Worm (Caenorhabditis elegans) whole organism, young adult: ENCODE results near the gene Y39E4A.1.

Experiments
- B0035.1 ChIP-seq: sonication (generic microtip); optimal IDR thresholded peaks from 2 replicates; lab custom pipeline; 2016; ENCODE audit warnings: missing genetic modification characterization, mild to moderate bottlenecking, missing compliant biosample characterization, missing genotype, missing genetic modification reagents
- F52B5.7 ChIP-seq: sonication (generic microtip); optimal IDR thresholded peaks from 2 replicates; lab custom pipeline; 2016; ENCODE audit warnings: mild to moderate bottlenecking, missing genetic modification characterization, missing compliant biosample characterization
- F57C9.4 ChIP-seq: sonication (generic microtip); optimal IDR thresholded peaks from 2 replicates; lab custom pipeline; 2017; ENCODE audit warnings: mild to moderate bottlenecking, missing genetic modification characterization, missing compliant biosample characterization
- Y53G8AR.9 ChIP-seq: fragments of 200-800 bp; sonication (Bioruptor generic); conservative IDR thresholded peaks from 2 replicates; pipeline ENCODE4 v1.3.6; 2022; ENCODE audit warnings: missing genetic modification reagents, missing genetic modification characterization, missing compliant biosample characterization
- Y95B8A.8 ChIP-seq: fragments of 200-800 bp; sonication (Bioruptor generic); IDR thresholded peaks from 2 replicates; pipeline ENCODE4 v1.3.6; 2022; ENCODE audit warnings: missing genetic modification reagents, missing genetic modification characterization, missing compliant biosample characterization
- attf-6 ChIP-seq: fragments of 200-800 bp; sonication (Bioruptor generic); IDR thresholded peaks from 2 replicates; pipeline ENCODE4 v1.3.6; 2022; ENCODE audit warnings: missing genetic modification reagents, missing genetic modification characterization, missing compliant biosample characterization
- cebp-1 ChIP-seq, 2 experiments: fragments of 200-800 bp in 1 of 2; sonication (Bioruptor generic) in 1 of 2; sonication (generic microtip) in 1 of 2; IDR thresholded peaks in 1 of 2; optimal IDR thresholded peaks in 1 of 2; 2 replicates each; pipeline versions ENCODE4 v1.3.6 to Lab custom; 2017 to 2022; ENCODE audit warnings: missing compliant biosample characterization in 2 of 2, missing genetic modification characterization in 2 of 2, mild to moderate bottlenecking in 1 of 2, missing genetic modification reagents in 1 of 2, moderate library complexity in 1 of 2
- ceh-27 ChIP-seq: fragments of 200-800 bp; sonication (Bioruptor generic); optimal IDR thresholded peaks from 2 replicates; lab custom pipeline; 2018; ENCODE audit warnings: mild to moderate bottlenecking, missing genetic modification characterization, moderate library complexity, missing compliant biosample characterization
- ceh-40 ChIP-seq: fragments of 200-800 bp; sonication (Bioruptor generic); IDR thresholded peaks from 2 replicates; pipeline ENCODE4 v1.3.6; 2022; ENCODE audit warnings: missing genetic modification characterization, missing compliant biosample characterization
- chd-7 ChIP-seq: sonication (generic microtip); optimal IDR thresholded peaks from 2 replicates; lab custom pipeline; 2016; ENCODE audit warnings: mild to moderate bottlenecking, missing genetic modification characterization, moderate library complexity, missing compliant biosample characterization
- dox-1 ChIP-seq: fragments of 200-800 bp; sonication (Bioruptor generic); IDR thresholded peaks from 2 replicates; pipeline ENCODE4 v1.3.6; 2022; ENCODE audit warnings: missing genetic modification reagents, missing genetic modification characterization, missing compliant biosample characterization
- egl-18 ChIP-seq: fragments of 200-800 bp; sonication (Bioruptor generic); IDR thresholded peaks from 2 replicates; pipeline ENCODE4 v1.3.6; 2022; ENCODE audit warnings: missing genetic modification reagents, missing genetic modification characterization, missing compliant biosample characterization
- egl-44 ChIP-seq: fragments of 200-800 bp; sonication (Bioruptor generic); IDR thresholded peaks from 2 replicates; pipeline ENCODE4 v1.3.6; 2022; ENCODE audit warnings: missing genetic modification reagents, missing genetic modification characterization, missing compliant biosample characterization
- fkh-3 ChIP-seq: sonication (generic microtip); optimal IDR thresholded peaks from 2 replicates; lab custom pipeline; 2016; ENCODE audit warnings: mild to moderate bottlenecking, missing genetic modification characterization, missing compliant biosample characterization
- him-1 ChIP-seq: sonication (generic microtip); optimal IDR thresholded peaks from 2 replicates; lab custom pipeline; 2016; ENCODE audit warnings: missing genotype, missing genetic modification reagents, missing genetic modification characterization, missing compliant biosample characterization
- hlh-26 ChIP-seq: fragments of 200-800 bp; sonication (Bioruptor generic); conservative IDR thresholded peaks from 2 replicates; pipeline ENCODE4 v1.3.6; 2022; ENCODE audit warnings: missing genetic modification reagents, missing genetic modification characterization, missing compliant biosample characterization
- hmg-20 ChIP-seq: fragments of 200-800 bp; sonication (Bioruptor generic); IDR thresholded peaks from 2 replicates; pipeline ENCODE4 v1.3.6; 2022; ENCODE audit warnings: missing genetic modification reagents, missing genetic modification characterization, missing compliant biosample characterization
- lin-26 ChIP-seq: fragments of 200-800 bp; sonication (Bioruptor generic); IDR thresholded peaks from 2 replicates; pipeline ENCODE4 v1.3.6; 2022; ENCODE audit warnings: missing genetic modification reagents, missing genetic modification characterization, missing compliant biosample characterization
- lin-35 ChIP-seq, 3 experiments: fragments of 150-350 bp in 2 of 3; sonication (generic microtip) in 1 of 3; optimal IDR thresholded peaks; 2 replicates each; lab custom pipeline; 2014 to 2018; ENCODE audit warnings: missing biosample characterization in 3 of 3, missing genetic modification characterization in 3 of 3, missing genetic modification reagents in 3 of 3
- mes-4 ChIP-seq: sonication (generic microtip); optimal IDR thresholded peaks from 2 replicates; lab custom pipeline; 2016; ENCODE audit warnings: missing genotype, missing genetic modification characterization, missing compliant biosample characterization
- nfyb-1 ChIP-seq: fragments of 200-800 bp; sonication (Bioruptor generic); IDR thresholded peaks from 2 replicates; pipeline ENCODE4 v1.3.6; 2022; ENCODE audit warnings: missing genetic modification reagents, missing genetic modification characterization, missing compliant biosample characterization
- nhr-120 ChIP-seq: fragments of 200-800 bp; sonication (Bioruptor generic); IDR thresholded peaks from 2 replicates; pipeline ENCODE4 v1.3.6; 2022; ENCODE audit warnings: missing genetic modification characterization, missing compliant biosample characterization
- nhr-80 ChIP-seq: sonication (generic microtip); optimal IDR thresholded peaks from 2 replicates; lab custom pipeline; 2016; ENCODE audit warnings: missing genetic modification characterization, missing compliant biosample characterization
- pha-4 ChIP-seq: fragments of 150-350 bp; sonication (generic microtip); optimal IDR thresholded peaks from 2 replicates; lab custom pipeline; 2014; ENCODE audit warnings: missing biosample characterization, missing genetic modification reagents, missing genetic modification characterization
- rcor-1 ChIP-seq: fragments of 200-800 bp; sonication (Bioruptor generic); IDR thresholded peaks from 2 replicates; pipeline ENCODE4 v1.3.6; 2022; ENCODE audit warnings: missing genetic modification reagents, missing genetic modification characterization, missing compliant biosample characterization
- repo-1 ChIP-seq: sonication (generic microtip); optimal IDR thresholded peaks from 2 replicates; lab custom pipeline; 2017; ENCODE audit warnings: mild to moderate bottlenecking, missing genetic modification characterization, missing compliant biosample characterization
- snpc-4 ChIP-seq, 5 experiments: fragments of 150-350 bp in 1 of 5; sonication (generic microtip) in 4 of 5; optimal IDR thresholded peaks; 2 replicates each; lab custom pipeline; 2014 to 2018; ENCODE audit warnings: missing genetic modification characterization in 5 of 5, missing biosample characterization in 3 of 5, antibody characterized with exemption in 2 of 5, mild to moderate bottlenecking in 2 of 5, missing compliant biosample characterization in 2 of 5, missing genotype in 2 of 5, moderate library complexity in 2 of 5, missing genetic modification reagents in 1 of 5
- tbp1 ChIP-seq: fragments of 200-800 bp; sonication (Bioruptor generic); optimal IDR thresholded peaks from 2 replicates; lab custom pipeline; 2018; ENCODE audit warnings: mild to moderate bottlenecking, missing genetic modification characterization, missing compliant biosample characterization
- zfh-2 ChIP-seq: fragments of 200-800 bp; sonication (Bioruptor generic); conservative IDR thresholded peaks from 2 replicates; pipeline ENCODE4 v1.3.6; 2022; ENCODE audit warnings: missing genetic modification reagents, missing genetic modification characterization, missing compliant biosample characterization
- zim-3 ChIP-seq: sonication (generic microtip); optimal IDR thresholded peaks from 2 replicates; lab custom pipeline; 2017; ENCODE audit warnings: mild to moderate bottlenecking, missing genetic modification characterization, moderate library complexity, missing compliant biosample characterization
- ztf-26 ChIP-seq: sonication (generic microtip); optimal IDR thresholded peaks from 2 replicates; lab custom pipeline; 2017; ENCODE audit warnings: missing genetic modification characterization, missing compliant biosample characterization

Y39E4A.1 gene

ce11 chrIII:12942307-12942706 is 8.9 kb upstream of the Y39E4A.1 start, which contains the start of gene unc-25:
Gene unc-25, plus strand, starts transcription at chrIII:12942651.
- no peak for TF ChIP-seq B0035.1 (tag; lab: Kevin White, UChicago)
- TF ChIP-seq F52B5.7: peak; percentile 48
- TF ChIP-seq nhr-120 (GFP tag; lab: Robert Waterston, UW): no peak
- TF ChIP-seq attf-6 (GFP tag; lab: Robert Waterston, UW): 0 out of 2 replicates have a peak, but pooled peaks have one; percentile 49
- TF ChIP-seq rcor-1 (GFP tag; lab: Robert Waterston, UW): no peak
- TF ChIP-seq zfh-2: 0 out of 2 replicates have a peak, but pooled peaks have one; percentile 16
- TF ChIP-seq hlh-26 (GFP tag; lab: Robert Waterston, UW): no peak
- no peak for TF ChIP-seq pha-4 (tag; lab: Kevin White, UChicago)
- TF ChIP-seq zim-3 (tag; lab: Kevin White, UChicago): peak; percentile 43
- TF ChIP-seq ceh-27 (GFP tag; lab: Kevin White, UChicago): peak; percentile 70
- peak; percentile 17 for TF ChIP-seq chd-7 (tag; lab: Kevin White, UChicago)

- TF ChIP-seq nfyb-1 (0 out of 2 replicates have a peak, but pooled peaks have one; percentile 66), F57C9.4 (tag; lab: Kevin White, UChicago) (no peak)
These were observed 7.1 kb upstream of the Y39E4A.1 start for ce11 chrIII:12944064-12944463.

ce11 chrIII:12945072-12945471 is 6.1 kb upstream of the Y39E4A.1 start:
- TF ChIP-seq ceh-40 (GFP tag; lab: Robert Waterston, UW) (no peak), tbp1 (GFP tag; lab: Kevin White, UChicago) (no peak), snpc-4 (GFP tag; optimal IDR thresholded peaks at IDR 0.05; lab: Kevin White, UChicago) (no peak), snpc-4 (tag; optimal IDR thresholded peaks at IDR 0.05; lab: Kevin White, UChicago) (no peak), mes-4 (tag; lab: Kevin White, UChicago) (no peak), nhr-80 (no peak), egl-44 (GFP tag; lab: Robert Waterston, UW) (no peak), lin-26 (GFP tag; lab: Robert Waterston, UW) (no peak), egl-18 (no peak), fkh-3 (tag; lab: Kevin White, UChicago) (no peak), nfyb-1 (no peak), lin-35 (GFP tag; optimal IDR thresholded peaks at IDR 0.05; lab: Kevin White, UChicago) (no peak), ztf-26 (tag; lab: Kevin White, UChicago) (no peak), zfh-2 (no peak), cebp-1 (GFP tag; IDR thresholded peaks at IDR 0.05; lab: Robert Waterston, UW) (no peak), cebp-1 (tag; optimal IDR thresholded peaks at IDR 0.05; lab: Kevin White, UChicago) (no peak), repo-1 (tag; lab: Kevin White, UChicago) (no peak), Y53G8AR.9 (GFP tag; lab: Robert Waterston, UW) (no peak)

ce11 chrIII:12952615-12953014 is 1.4 kb downstream of the Y39E4A.1 start:
- no peak for TF ChIP-seq hmg-20 (GFP tag; lab: Robert Waterston, UW)

ce11 chrIII:12959286-12959685 is 8.1 kb downstream of the Y39E4A.1 start:
- TF ChIP-seq him-1 (tag; lab: Kevin White, UChicago): no peak
- TF ChIP-seq Y95B8A.8: no peak
- TF ChIP-seq dox-1 (GFP tag; lab: Robert Waterston, UW): peak; percentile 29; the same call in 1 of the 2 replicates
- peak; percentile 80 for TF ChIP-seq nhr-80
